Worm (Caenorhabditis elegans) whole organism, L4 larva: Measurements from ENCODE around the gene glrx-5.

ENCODE experiments used
- aly-2 ChIP-seq: sonication (generic microtip); optimal IDR thresholded peaks from 2 replicates; lab custom pipeline; 2018; ENCODE audit warnings: missing biosample characterization, missing genetic modification characterization
- dmd-6 ChIP-seq: fragments of 200-800 bp; sonication (Bioruptor generic); IDR thresholded peaks from 2 replicates; pipeline ENCODE4 v1.3.6; 2022; ENCODE audit warnings: missing genetic modification reagents, missing genetic modification characterization, missing compliant biosample characterization
- hlh-30 ChIP-seq: sonication (generic microtip); optimal IDR thresholded peaks from 2 replicates; lab custom pipeline; 2017; ENCODE audit warnings: antibody characterized with exemption, mild to moderate bottlenecking, missing genetic modification characterization, missing compliant biosample characterization; ENCODE audit not compliant: insufficient read depth
- mxl-3 ChIP-seq: fragments of 200-800 bp; sonication (Bioruptor generic); optimal IDR thresholded peaks from 2 replicates; lab custom pipeline; 2018; ENCODE audit warnings: mild to moderate bottlenecking, missing genetic modification characterization, missing compliant biosample characterization
- nhr-10 ChIP-seq: fragments of 150-350 bp; optimal IDR thresholded peaks from 2 replicates; lab custom pipeline; 2014; ENCODE audit warnings: missing biosample characterization, missing genetic modification characterization
- pqm-1 ChIP-seq: sonication (generic microtip); optimal IDR thresholded peaks from 2 replicates; lab custom pipeline; 2017; ENCODE audit warnings: missing biosample characterization, missing genetic modification characterization

The glrx-5 gene

ce11 chrIII:12325284-12325683 lies 48.4 kb downstream of the glrx-5 start (continued):
- TF ChIP-seq pqm-1 (tag; lab: Kevin White, UChicago) (peak; percentile 81), aly-2 (tag; lab: Kevin White, UChicago) (no peak), nhr-10 (tag; lab: Kevin White, UChicago) (no peak), dmd-6 (GFP tag; lab: Robert Waterston, UW) (peak; percentile 85), hlh-30 (tag; lab: Kevin White, UChicago) (peak; percentile 61), mxl-3 (GFP tag; lab: Kevin White, UChicago) (peak; percentile 40)
